Worm (Caenorhabditis elegans): ENCODE data around the gene abu-10.
A peak's percentile ranks its signal among the peaks of the same experiment; 100 is the strongest.

The abu-10 gene

ce11 chrX:3820666-3821065 is 22.7 kb downstream of the abu-10 start (continued):
- TF ChIP-seq dve-1 (tag; optimal IDR thresholded peaks at IDR 0.05; ENCODE audit: insufficient read depth) (peak; percentile 44), ceh-20 (GFP tag; IDR thresholded peaks at IDR 0.05) (no peak), dmd-6 (GFP tag; IDR thresholded peaks at IDR 0.05) (peak; percentile 78)

ce11 chrX:3821609-3822008 is 23.6 kb downstream of the abu-10 start:
- peak; percentile 93 for TF ChIP-seq aha-1 (tag)
- peak; percentile 19 for TF ChIP-seq mes-2 (tag; optimal IDR thresholded peaks at IDR 0.05; ENCODE audit: poor library complexity, severe bottlenecking)
- TF ChIP-seq nhr-28 (tag; optimal IDR thresholded peaks at IDR 0.05): no peak
- TF ChIP-seq Y5F2A.4 (GFP tag; optimal IDR thresholded peaks at IDR 0.05): peak; percentile 38
- no peak for TF ChIP-seq zfp-2 (tag; optimal IDR thresholded peaks at IDR 0.05)
- peak in 1 of 2 experiments; percentile 33 for TF ChIP-seq unc-62 (GFP tag; optimal IDR thresholded peaks at IDR 0.05 in 1 of 2)
- TF ChIP-seq unc-62 (tag; optimal IDR thresholded peaks at IDR 0.05): no peak
- TF ChIP-seq egl-43 (GFP tag; IDR thresholded peaks at IDR 0.05): 0 out of 2 replicates have a peak, but pooled peaks have one; percentile 28

- TF ChIP-seq nhr-102 (tag; optimal IDR thresholded peaks at IDR 0.05) (peak; percentile 25), php-3 (GFP tag; IDR thresholded peaks at IDR 0.05) (peak; percentile 67; the same call in 1 of the 2 replicates), sdz-12 (GFP tag; optimal IDR thresholded peaks at IDR 0.05) (no peak), daf-16 (GFP tag; optimal IDR thresholded peaks at IDR 0.05) (no peak), daf-16 (tag; optimal IDR thresholded peaks at IDR 0.05) (peak; percentile 79), nhr-28 (tag; optimal IDR thresholded peaks at IDR 0.05) (peak; percentile 58), dmd-6 (GFP tag; IDR thresholded peaks at IDR 0.05) (peak; percentile 50; the same call in 1 of the 2 replicates), nhr-77 (tag; optimal IDR thresholded peaks at IDR 0.05) (peak; percentile 36), lim-7 (GFP tag; IDR thresholded peaks at IDR 0.05) (no peak), mdl-1 (tag; optimal IDR thresholded peaks at IDR 0.05) (peak in 1 of 2 experiments; percentile 42), dve-1 (tag; optimal IDR thresholded peaks at IDR 0.05; ENCODE audit: insufficient read depth) (peak; percentile 71), hlh-11 (tag; optimal IDR thresholded peaks at IDR 0.05) (peak; percentile 44), lin-39 (tag; optimal IDR thresholded peaks at IDR 0.05) (no peak), snpc-1.2 (GFP tag; IDR thresholded peaks at IDR 0.05) (no peak), T20F7.1 (GFP tag; optimal IDR thresholded peaks at IDR 0.05) (peak; percentile 24), unc-62 (GFP tag; optimal IDR thresholded peaks at IDR 0.05 in 1 of 2) (peak in 1 of 2 experiments; percentile 54), unc-62 (tag; optimal IDR thresholded peaks at IDR 0.05) (no peak), hlh-30 (tag; optimal IDR thresholded peaks at IDR 0.05; ENCODE audit: insufficient read depth) (peak; percentile 52)
Measured at ce11 chrX:3822061-3822460, 24.1 kb downstream of the abu-10 start.

DNA sequence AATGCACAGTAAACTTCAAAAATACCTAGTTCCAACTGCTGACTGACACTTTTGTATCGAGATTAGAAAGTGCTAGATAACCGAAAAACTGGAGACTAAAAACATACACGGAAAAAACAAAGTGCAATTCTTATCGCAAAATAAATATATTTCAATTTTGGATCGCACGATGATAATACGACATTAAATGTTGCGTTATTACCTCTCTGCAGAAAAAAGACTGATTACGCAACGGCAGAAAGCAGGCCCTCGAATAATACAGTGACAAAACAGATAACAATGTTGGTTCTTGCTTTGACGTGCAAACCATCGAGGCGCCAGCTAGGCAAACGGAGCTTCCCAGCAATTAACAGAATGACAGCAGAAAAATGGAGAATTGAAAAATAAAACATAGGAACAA is 25.9 kb downstream of the abu-10 start:
- TF ChIP-seq attf-4 (tag; optimal IDR thresholded peaks at IDR 0.05) (no peak), aly-2 (tag; optimal IDR thresholded peaks at IDR 0.05) (no peak), F37D6.2 (tag; optimal IDR thresholded peaks at IDR 0.05) (no peak), vab-7 (GFP tag; IDR thresholded peaks at IDR 0.05) (no peak), lin-1 (GFP tag; IDR thresholded peaks at IDR 0.05) (peak; percentile 83), unc-39 (tag; optimal IDR thresholded peaks at IDR 0.05) (no peak), ztf-7 (tag; optimal IDR thresholded peaks at IDR 0.05) (peak; percentile 1), mdt-29 (GFP tag; IDR thresholded peaks at IDR 0.05) (no peak), dmd-6 (GFP tag; IDR thresholded peaks at IDR 0.05) (peak; percentile 98), hlh-11 (tag; optimal IDR thresholded peaks at IDR 0.05) (peak; percentile 92), nhr-10 (tag; optimal IDR thresholded peaks at IDR 0.05) (peak; percentile 36), dve-1 (tag; optimal IDR thresholded peaks at IDR 0.05; ENCODE audit: insufficient read depth) (peak; percentile 96), fos-1 (tag; optimal IDR thresholded peaks at IDR 0.05) (no peak), nhr-102 (tag; optimal IDR thresholded peaks at IDR 0.05) (peak; percentile 81), pqm-1 (tag; optimal IDR thresholded peaks at IDR 0.05) (peak; percentile 89), nhr-28 (tag; optimal IDR thresholded peaks at IDR 0.05) (peak; percentile 89), unc-62 (GFP tag; optimal IDR thresholded peaks at IDR 0.05 in 1 of 2) (peak in 1 of 2 experiments; percentile 50), unc-62 (tag; optimal IDR thresholded peaks at IDR 0.05) (no peak), ceh-20 (GFP tag; IDR thresholded peaks at IDR 0.05) (no peak), T20F7.1 (GFP tag; optimal IDR thresholded peaks at IDR 0.05) (peak; percentile 55), gei-8 (GFP tag; optimal IDR thresholded peaks at IDR 0.05) (peak; percentile 90), duxl-1 (tag; optimal IDR thresholded peaks at IDR 0.05; ENCODE audit: poor library complexity) (peak; percentile 16), nhr-77 (tag; optimal IDR thresholded peaks at IDR 0.05) (peak; percentile 81), php-3 (GFP tag; IDR thresholded peaks at IDR 0.05) (peak; percentile 95), daf-16 (GFP tag; optimal IDR thresholded peaks at IDR 0.05) (peak in 1 of 2 experiments; percentile 78), daf-16 (tag; optimal IDR thresholded peaks at IDR 0.05) (peak; percentile 99), tra-1 (GFP tag; IDR thresholded peaks at IDR 0.05) (peak; percentile 94), nhr-48 (tag; optimal IDR thresholded peaks at IDR 0.05) (peak; percentile 87), hlh-30 (tag; optimal IDR thresholded peaks at IDR 0.05; ENCODE audit: insufficient read depth) (peak; percentile 9), daf-19 (GFP tag; conservative IDR thresholded peaks at IDR 0.05) (no peak), F44E2.7 (GFP tag; IDR thresholded peaks at IDR 0.05) (no peak), hmg-1.1 (GFP tag; IDR thresholded peaks at IDR 0.05) (no peak), mep-1 (tag; optimal IDR thresholded peaks at IDR 0.05) (peak; percentile 52)
